Fruit fly (Drosophila melanogaster) whole organism, embryonic: ENCODE measurements around the gene Rab30.
A peak's percentile ranks its signal among the peaks of the same experiment; 100 is the strongest.

ENCODE experiments used
- Antp ChIP-seq: fragments of 200-800 bp; sonication (Bioruptor generic); optimal IDR thresholded peaks from 3 replicates; lab custom pipeline; 2016; ENCODE audit warnings: missing biosample characterization, missing genetic modification characterization
- BEAF-32 ChIP-seq: fragments of 200-800 bp; sonication (Bioruptor generic); optimal IDR thresholded peaks from 3 replicates; lab custom pipeline; 2017; ENCODE audit warnings: missing biosample characterization, missing genetic modification characterization, mild to moderate bottlenecking, moderate library complexity, missing genetic modification reagents
- CG1024 ChIP-seq: fragments of 200-800 bp; sonication (Bioruptor generic); IDR thresholded peaks from 2 replicates; pipeline ENCODE4 v1.3.6; 2022; ENCODE audit warnings: missing biosample characterization, missing genetic modification characterization
- CG12391 ChIP-seq: fragments of 200-800 bp; sonication (Bioruptor generic); optimal IDR thresholded peaks from 3 replicates; lab custom pipeline; 2018; ENCODE audit warnings: missing biosample characterization, mild to moderate bottlenecking, missing genetic modification characterization, moderate library complexity
- CG12659 ChIP-seq: fragments of 200-800 bp; sonication (Bioruptor generic); optimal IDR thresholded peaks from 3 replicates; lab custom pipeline; 2017; ENCODE audit warnings: mild to moderate bottlenecking, missing biosample characterization, missing genetic modification reagents, missing genetic modification characterization
- CG14441 ChIP-seq: fragments of 200-800 bp; sonication (Bioruptor generic); IDR thresholded peaks from 2 replicates; pipeline ENCODE4 v1.3.6; 2022; ENCODE audit warnings: missing biosample characterization, missing genetic modification characterization
- CG14710 ChIP-seq: fragments of 200-800 bp; sonication (Bioruptor generic); optimal IDR thresholded peaks from 3 replicates; lab custom pipeline; 2019; ENCODE audit warnings: missing biosample characterization, mild to moderate bottlenecking, missing genetic modification characterization, moderate library complexity
- CG1603 ChIP-seq: fragments of 200-800 bp; sonication (Bioruptor generic); optimal IDR thresholded peaks from 2 replicates; lab custom pipeline; 2019; ENCODE audit warnings: missing biosample characterization, mild to moderate bottlenecking, missing genetic modification characterization, moderate library complexity
- CG16779 ChIP-seq: fragments of 200-800 bp; sonication (Bioruptor generic); IDR thresholded peaks from 2 replicates; pipeline ENCODE4 v1.3.6; 2022; ENCODE audit warnings: missing biosample characterization, missing genetic modification characterization
- CG17186 ChIP-seq: fragments of 200-800 bp; sonication (Bioruptor generic); optimal IDR thresholded peaks from 3 replicates; lab custom pipeline; 2017; ENCODE audit warnings: missing biosample characterization, missing genetic modification reagents, missing genetic modification characterization
- CG17802 ChIP-seq: fragments of 200-800 bp; sonication (Bioruptor generic); optimal IDR thresholded peaks from 2 replicates; lab custom pipeline; 2018; ENCODE audit warnings: missing biosample characterization, mild to moderate bottlenecking, missing genetic modification characterization, moderate library complexity
- CG17829 ChIP-seq: fragments of 200-800 bp; optimal IDR thresholded peaks from 2 replicates; lab custom pipeline; 2019; ENCODE audit warnings: missing biosample characterization, mild to moderate bottlenecking, missing genetic modification characterization, moderate library complexity
- CG18011 ChIP-seq: fragments of 200-800 bp; sonication (Bioruptor generic); optimal IDR thresholded peaks from 2 replicates; lab custom pipeline; 2017; ENCODE audit warnings: missing biosample characterization, missing genetic modification characterization, mild to moderate bottlenecking, moderate library complexity, missing genotype
- CG2116 ChIP-seq: fragments of 200-800 bp; sonication (Bioruptor generic); optimal IDR thresholded peaks from 3 replicates; lab custom pipeline; 2018; ENCODE audit warnings: missing biosample characterization, mild to moderate bottlenecking, missing genetic modification characterization
- CG2712 ChIP-seq: fragments of 200-800 bp; optimal IDR thresholded peaks from 3 replicates; lab custom pipeline; 2019; ENCODE audit warnings: missing biosample characterization, mild to moderate bottlenecking, missing genetic modification characterization, moderate library complexity
- CG30020 ChIP-seq: fragments of 200-800 bp; optimal IDR thresholded peaks from 2 replicates; lab custom pipeline; 2019; ENCODE audit warnings: missing biosample characterization, mild to moderate bottlenecking, missing genetic modification characterization, moderate library complexity
- CG31365 ChIP-seq: fragments of 200-800 bp; sonication (Bioruptor generic); optimal IDR thresholded peaks from 2 replicates; lab custom pipeline; 2018; ENCODE audit warnings: missing biosample characterization, mild to moderate bottlenecking, missing genetic modification characterization
- CG3838 ChIP-seq: fragments of 200-800 bp; sonication (Bioruptor generic); optimal IDR thresholded peaks from 3 replicates; lab custom pipeline; 2016; ENCODE audit warnings: missing biosample characterization, missing genetic modification characterization
- CG4617 ChIP-seq: fragments of 200-800 bp; sonication (Bioruptor generic); optimal IDR thresholded peaks from 3 replicates; lab custom pipeline; 2016; ENCODE audit warnings: missing biosample characterization, missing genetic modification characterization, borderline replicate concordance
- CG6175 ChIP-seq: fragments of 200-800 bp; sonication (Bioruptor generic); IDR thresholded peaks from 3 replicates; pipeline ENCODE4 v1.3.6; 2022; ENCODE audit warnings: missing biosample characterization, missing genetic modification characterization
- CG7357 ChIP-seq: fragments of 200-800 bp; sonication (Bioruptor generic); IDR thresholded peaks from 3 replicates; pipeline ENCODE4 v1.3.6; 2022; ENCODE audit warnings: missing biosample characterization, missing genetic modification characterization
- CG8290 ChIP-seq, 3 experiments: fragments of 200-800 bp; sonication (Bioruptor generic); optimal IDR thresholded peaks; 2 replicates each; lab custom pipeline; 2016 to 2019; ENCODE audit warnings: missing biosample characterization in 3 of 3, missing genetic modification characterization in 3 of 3, mild to moderate bottlenecking in 2 of 3, moderate library complexity in 1 of 3
- Dp ChIP-seq: fragments of 200-800 bp; sonication (Bioruptor generic); optimal IDR thresholded peaks from 2 replicates; lab custom pipeline; 2018; ENCODE audit warnings: missing biosample characterization, mild to moderate bottlenecking, missing genetic modification characterization, moderate library complexity
- Eip74EF ChIP-seq, 2 experiments: fragments of 200-800 bp in 1 of 2; fragments of >200 bp in 1 of 2; sonication (Bioruptor generic) in 1 of 2; optimal IDR thresholded peaks; 2 replicates each; lab custom pipeline; 2017 to 2019; ENCODE audit warnings: missing biosample characterization in 2 of 2, missing genetic modification characterization in 2 of 2, mild to moderate bottlenecking in 1 of 2, moderate library complexity in 1 of 2
- HmgD ChIP-seq: fragments of 200-800 bp; sonication (Bioruptor generic); optimal IDR thresholded peaks from 3 replicates; lab custom pipeline; 2016; ENCODE audit warnings: missing biosample characterization, missing genetic modification characterization
- HmgZ ChIP-seq: fragments of 200-800 bp; sonication (Bioruptor generic); optimal IDR thresholded peaks from 2 replicates; lab custom pipeline; 2018; ENCODE audit warnings: missing biosample characterization, mild to moderate bottlenecking, missing genetic modification characterization
- MESR4 ChIP-seq: fragments of 200-800 bp; sonication (Bioruptor generic); optimal IDR thresholded peaks from 2 replicates; lab custom pipeline; 2018; ENCODE audit warnings: missing biosample characterization, mild to moderate bottlenecking, missing genetic modification characterization, moderate library complexity
- Med ChIP-seq: fragments of 200-800 bp; sonication (Bioruptor generic); peaks from one replicate; lab custom pipeline; 2016; ENCODE audit warnings: missing biosample characterization, missing genetic modification characterization, mild to moderate bottlenecking, inconsistent platforms, moderate library complexity
- NFAT ChIP-seq: fragments of 200-800 bp; sonication (Bioruptor generic); IDR thresholded peaks from 2 replicates; pipeline ENCODE4 v1.3.6; 2022; ENCODE audit warnings: missing biosample characterization, missing genetic modification characterization
- Pdp1 ChIP-seq, 2 experiments: fragments of 200-800 bp; sonication (Bioruptor generic); optimal IDR thresholded peaks; 3 replicates each; lab custom pipeline; 2016; ENCODE audit warnings: missing biosample characterization in 2 of 2, missing genetic modification characterization in 2 of 2, mild to moderate bottlenecking in 1 of 2, moderate library complexity in 1 of 2
- Sry-β ChIP-seq: fragments of 200-800 bp; sonication (Bioruptor generic); optimal IDR thresholded peaks from 2 replicates; lab custom pipeline; 2018; ENCODE audit warnings: missing biosample characterization, mild to moderate bottlenecking, missing genetic modification characterization, moderate library complexity
- Sry-δ ChIP-seq: fragments of 200-800 bp; sonication (Bioruptor generic); optimal IDR thresholded peaks from 2 replicates; lab custom pipeline; 2016; ENCODE audit warnings: missing biosample characterization, missing genetic modification characterization
- YL-1 ChIP-seq: fragments of 200-800 bp; sonication (Bioruptor generic); optimal IDR thresholded peaks from 3 replicates; lab custom pipeline; 2017; ENCODE audit warnings: missing biosample characterization, mild to moderate bottlenecking, missing genetic modification characterization
- dmrt99B ChIP-seq: fragments of 200-800 bp; sonication (Bioruptor generic); optimal IDR thresholded peaks from 2 replicates; lab custom pipeline; 2018; ENCODE audit warnings: missing biosample characterization, mild to moderate bottlenecking, missing genetic modification characterization, moderate library complexity
- hkb ChIP-seq, 2 experiments: fragments of 200-800 bp in 1 of 2; fragments of >200 bp in 1 of 2; sonication (Bioruptor generic) in 1 of 2; IDR thresholded peaks in 1 of 2; optimal IDR thresholded peaks in 1 of 2; 2 replicates each; pipeline versions ENCODE4 v1.3.6 to Lab custom; 2017 to 2022; ENCODE audit warnings: missing biosample characterization in 1 of 2, missing genetic modification characterization in 1 of 2
- lilli ChIP-seq: fragments of 200-800 bp; sonication (Bioruptor generic); optimal IDR thresholded peaks from 3 replicates; lab custom pipeline; 2016; ENCODE audit warnings: missing biosample characterization, missing genetic modification characterization
- pan ChIP-seq, 4 experiments: fragments of >200 bp in 3 of 4; fragments of 200-800 bp in 1 of 4; sonication (Bioruptor generic) in 1 of 4; optimal IDR thresholded peaks in 3 of 4; IDR thresholded peaks in 1 of 4; 2 replicates each; pipeline versions ENCODE4 v1.3.6 to Lab custom; 2017 to 2022; ENCODE audit warnings: missing biosample characterization in 2 of 4, missing genetic modification characterization in 2 of 4, mixed read lengths in 1 of 4
- pita ChIP-seq: fragments of 200-800 bp; sonication (Bioruptor generic); optimal IDR thresholded peaks from 2 replicates; lab custom pipeline; 2017; ENCODE audit warnings: missing biosample characterization, mild to moderate bottlenecking, missing genetic modification characterization
- pzg ChIP-seq: fragments of 200-800 bp; sonication (Bioruptor generic); optimal IDR thresholded peaks from 3 replicates; lab custom pipeline; 2018; ENCODE audit warnings: missing biosample characterization, mild to moderate bottlenecking, missing genetic modification characterization, moderate library complexity
- row ChIP-seq: fragments of 200-800 bp; sonication (Bioruptor generic); IDR thresholded peaks from 3 replicates; pipeline ENCODE4 v1.3.6; 2022; ENCODE audit warnings: missing biosample characterization, missing genetic modification characterization
- sc ChIP-seq, 3 experiments: fragments of >200 bp in 2 of 3; fragments of 200-800 bp in 1 of 3; sonication (Bioruptor generic) in 1 of 3; optimal IDR thresholded peaks; 2 replicates in 2 of 3; 3 replicates in 1 of 3; lab custom pipeline; 2017; ENCODE audit warnings: mild to moderate bottlenecking in 1 of 3, missing biosample characterization in 1 of 3, missing genetic modification characterization in 1 of 3, missing genetic modification reagents in 1 of 3
- sens ChIP-seq: fragments of 200-800 bp; sonication (Bioruptor generic); peaks from one replicate; lab custom pipeline; 2016; ENCODE audit warnings: missing biosample characterization, missing genetic modification characterization
- ssp ChIP-seq: fragments of 200-800 bp; sonication (Bioruptor generic); IDR thresholded peaks from 2 replicates; pipeline ENCODE4 v1.3.6; 2022; ENCODE audit warnings: missing biosample characterization, missing genetic modification characterization
- stwl ChIP-seq: fragments of 200-800 bp; sonication (Bioruptor generic); optimal IDR thresholded peaks from 3 replicates; lab custom pipeline; 2018; ENCODE audit warnings: missing biosample characterization, mild to moderate bottlenecking, missing genetic modification characterization, moderate library complexity
- trem ChIP-seq: fragments of 200-800 bp; optimal IDR thresholded peaks from 3 replicates; lab custom pipeline; 2019; ENCODE audit warnings: missing biosample characterization, mild to moderate bottlenecking, missing genetic modification characterization, moderate library complexity
- twi ChIP-seq: fragments of 200-800 bp; optimal IDR thresholded peaks from 2 replicates; lab custom pipeline; 2019; ENCODE audit warnings: missing biosample characterization, mild to moderate bottlenecking, missing genetic modification characterization, moderate library complexity
- z ChIP-seq: fragments of 200-800 bp; sonication (Bioruptor generic); IDR thresholded peaks from 3 replicates; pipeline ENCODE4 v1.3.6; 2022; ENCODE audit warnings: missing biosample characterization, missing genetic modification characterization

The Rab30 gene

DNA sequence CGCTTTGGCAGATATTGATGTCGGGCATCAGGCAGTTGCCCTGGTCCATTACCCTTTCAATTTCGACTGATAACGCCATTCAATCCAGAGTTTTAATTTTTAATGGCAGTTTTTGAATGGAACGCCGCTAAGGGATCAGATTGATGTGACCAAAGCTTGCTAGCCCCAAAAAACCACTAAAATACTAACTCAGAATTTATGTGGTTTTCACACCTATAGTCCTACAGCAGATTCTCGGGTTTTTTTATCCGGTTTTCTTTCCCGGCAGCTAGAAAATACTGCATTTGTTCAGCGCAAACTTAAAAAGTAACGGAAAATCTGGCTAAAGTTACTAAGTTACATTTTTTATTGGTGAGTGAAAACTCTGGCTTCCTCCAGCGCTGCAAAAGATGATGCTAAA, 33.3 kb upstream of the Rab30 start, which contains the start of gene Nuf2 (continued):
- TF ChIP-seq Eip74EF (GFP tag; optimal IDR thresholded peaks at IDR 0.05; lab: Kevin White, UChicago) (peak in 1 of 2 experiments; percentile 4), CG2116 (GFP tag; lab: Kevin White, UChicago) (peak; percentile 37), lilli (GFP tag; lab: Kevin White, UChicago) (no peak), Pdp1 (GFP tag; optimal IDR thresholded peaks at IDR 0.05; lab: Kevin White, UChicago) (peak in 1 of 2 experiments; percentile 24), CG1603 (peak; percentile 78), CG2712 (tag; lab: Kevin White, UChicago) (peak; percentile 13), hkb (optimal IDR thresholded peaks at IDR 0.05; lab: Kevin White, UChicago) (peak; percentile 20), hkb (GFP tag; IDR thresholded peaks at IDR 0.05; lab: Robert Waterston, UW) (no peak), z (GFP tag; lab: Robert Waterston, UW) (no peak), CG14710 (tag; lab: Kevin White, UChicago) (peak; percentile 67), CG17802 (tag; lab: Kevin White, UChicago) (peak; percentile 49), twi (tag; lab: Kevin White, UChicago) (no peak), YL-1 (GFP tag; lab: Kevin White, UChicago) (peak; percentile 17), BEAF-32 (GFP tag; lab: Kevin White, UChicago) (peak; percentile 33), CG4617 (GFP tag; lab: Kevin White, UChicago) (peak; percentile 43), Dp (GFP tag; lab: Kevin White, UChicago) (peak; percentile 80), CG17829 (tag; lab: Kevin White, UChicago) (peak; percentile 24), CG1024 (GFP tag; lab: Robert Waterston, UW) (peak; percentile 56), CG3838 (GFP tag; lab: Kevin White, UChicago) (no peak), sc (optimal IDR thresholded peaks at IDR 0.05; lab: Kevin White, UChicago) (no peak), sc (GFP tag; optimal IDR thresholded peaks at IDR 0.05; lab: Kevin White, UChicago) (no peak), CG14441 (GFP tag; lab: Robert Waterston, UW) (no peak), CG12659 (GFP tag; lab: Kevin White, UChicago) (peak; percentile 41), pita (GFP tag; lab: Kevin White, UChicago) (no peak), CG7357 (peak; percentile 95), Med (GFP tag; lab: Kevin White, UChicago) (peak; percentile 67), CG12391 (tag; lab: Kevin White, UChicago) (peak; percentile 8), pan (optimal IDR thresholded peaks at IDR 0.05; lab: Kevin White, UChicago) (no peak), pan (GFP tag; optimal IDR thresholded peaks at IDR 0.05 in 1 of 2, IDR thresholded peaks at IDR 0.05 in 1 of 2) (peak in 1 of 2 experiments; percentile 27), sens (GFP tag; lab: Kevin White, UChicago) (peak; percentile 47), CG17186 (GFP tag; lab: Kevin White, UChicago) (peak; percentile 25), dmrt99B (no peak), pzg (GFP tag; lab: Kevin White, UChicago) (peak; percentile 83), CG31365 (tag; lab: Kevin White, UChicago) (no peak), HmgZ (peak; percentile 45), stwl (tag; lab: Kevin White, UChicago) (peak; percentile 70), NFAT (GFP tag; lab: Robert Waterston, UW) (peak; percentile 8; the same call in 1 of the 2 replicates), trem (tag; lab: Kevin White, UChicago) (peak; percentile 12), CG16779 (0 out of 2 replicates have a peak, but pooled peaks have one; percentile 26), row (GFP tag; lab: Robert Waterston, UW) (peak; percentile 70), HmgD (GFP tag; lab: Kevin White, UChicago) (peak; percentile 28), CG18011 (GFP tag; lab: Kevin White, UChicago) (peak; percentile 18), Sry-β (GFP tag; lab: Kevin White, UChicago) (peak; percentile 84), Sry-δ (peak; percentile 17), CG6175 (no peak), MESR4 (peak; percentile 19), CG30020 (peak; percentile 82), Antp (GFP tag; lab: Kevin White, UChicago) (no peak), ssp (GFP tag; lab: Robert Waterston, UW) (peak; percentile 98), CG8290 (GFP tag; optimal IDR thresholded peaks at IDR 0.05; lab: Kevin White, UChicago) (peak; percentile 5), CG8290 (tag; optimal IDR thresholded peaks at IDR 0.05; lab: Kevin White, UChicago) (no peak)
